Fruit fly (Drosophila melanogaster) whole organism: ENCODE measurements around the gene CG14100.

ENCODE experiments used
- CG8478 ChIP-seq: fragments of >200 bp; optimal IDR thresholded peaks from 2 replicates; lab custom pipeline; 2018; ENCODE audit warnings: inconsistent platforms
- Dll ChIP-seq: fragments of >200 bp; optimal IDR thresholded peaks from 2 replicates; lab custom pipeline; 2017
- EcR ChIP-seq, 2 experiments: fragments of >200 bp; optimal IDR thresholded peaks; 2 replicates each; lab custom pipeline; 2017; ENCODE audit warnings: missing biosample characterization in 2 of 2, missing genetic modification characterization in 2 of 2, missing genetic modification reagents in 2 of 2
- pan ChIP-seq: fragments of >200 bp; optimal IDR thresholded peaks from 2 replicates; lab custom pipeline; 2017
- psq ChIP-seq: fragments of >200 bp; optimal IDR thresholded peaks from 2 replicates; lab custom pipeline; 2017
- usp ChIP-seq: fragments of >200 bp; optimal IDR thresholded peaks from 2 replicates; lab custom pipeline; 2017; ENCODE audit warnings: missing biosample characterization, missing genetic modification characterization, mixed read lengths

dm6 chr3L:19544105-19544504 is 46.2 kb downstream of the CG14100 start, which contains the start of the genes CG46434 and Dred:
- no peak for TF ChIP-seq psq (lab: Kevin White, UChicago)
- TF ChIP-seq Dll (lab: Kevin White, UChicago), result no peak
- no peak for TF ChIP-seq pan (lab: Kevin White, UChicago)
- no peak for TF ChIP-seq EcR (GFP tag; optimal IDR thresholded peaks at IDR 0.05; lab: Kevin White, UChicago)
- TF ChIP-seq usp (GFP tag; lab: Kevin White, UChicago), result no peak
- no peak for TF ChIP-seq CG8478 (lab: Kevin White, UChicago)
